Worm (Caenorhabditis elegans) whole organism, L1 larva: ENCODE data around the gene lgc-38.

ENCODE experiments used
- C16A3.4 ChIP-seq: fragments of 150-350 bp; optimal IDR thresholded peaks from 2 replicates; lab custom pipeline; 2014; ENCODE audit warnings: missing biosample characterization, missing genetic modification characterization
- C34B4.2 ChIP-seq: sonication (generic microtip); optimal IDR thresholded peaks from 2 replicates; lab custom pipeline; 2017; ENCODE audit warnings: mild to moderate bottlenecking, missing genetic modification characterization, missing compliant biosample characterization
- F16B12.6 ChIP-seq: fragments of 150-350 bp; optimal IDR thresholded peaks from 2 replicates; lab custom pipeline; 2014; ENCODE audit warnings: missing biosample characterization, missing genetic modification characterization
- Y116A8C.19 ChIP-seq: sonication (generic microtip); optimal IDR thresholded peaks from 2 replicates; lab custom pipeline; 2016; ENCODE audit warnings: missing compliant biosample characterization, missing genetic modification characterization, borderline replicate concordance
- alr-1 ChIP-seq: fragments of 200-800 bp; sonication (Bioruptor generic); optimal IDR thresholded peaks from 2 replicates; lab custom pipeline; 2018; ENCODE audit warnings: borderline replicate concordance, mild to moderate bottlenecking, missing genetic modification characterization, missing compliant biosample characterization
- blmp-1 ChIP-seq: fragments of 150-350 bp; optimal IDR thresholded peaks from 2 replicates; lab custom pipeline; 2014; ENCODE audit warnings: missing biosample characterization, missing genetic modification characterization
- ceh-8 ChIP-seq: fragments of 200-800 bp; sonication (Bioruptor generic); optimal IDR thresholded peaks from 2 replicates; lab custom pipeline; 2018; ENCODE audit warnings: mild to moderate bottlenecking, missing genetic modification characterization, moderate library complexity, missing compliant biosample characterization
- ceh-88 ChIP-seq: fragments of 200-800 bp; sonication (Bioruptor generic); IDR thresholded peaks from 2 replicates; pipeline ENCODE4 v1.3.6; 2022; ENCODE audit warnings: missing genetic modification characterization, missing compliant biosample characterization
- dpl-1 ChIP-seq, 3 experiments: fragments of 150-350 bp in 2 of 3; sonication (generic microtip) in 1 of 3; optimal IDR thresholded peaks; 2 replicates each; lab custom pipeline; 2014 to 2017; ENCODE audit warnings: missing biosample characterization in 3 of 3, missing genetic modification characterization in 3 of 3, missing genetic modification reagents in 3 of 3
- dsc-1 ChIP-seq: sonication (generic microtip); optimal IDR thresholded peaks from 2 replicates; lab custom pipeline; 2016; ENCODE audit warnings: mild to moderate bottlenecking, missing genetic modification characterization, missing compliant biosample characterization
- efl-1 ChIP-seq, 4 experiments: fragments of 150-350 bp; optimal IDR thresholded peaks in 3 of 4; peaks in 1 of 4; 1 replicate in 1 of 4; 2 replicates in 3 of 4; lab custom pipeline; 2014; ENCODE audit warnings: missing biosample characterization in 2 of 4, missing genetic modification characterization in 2 of 4, missing genetic modification reagents in 2 of 4
- egl-13 ChIP-seq: sonication (generic microtip); optimal IDR thresholded peaks from 2 replicates; lab custom pipeline; 2016; ENCODE audit warnings: missing genotype, missing genetic modification reagents, missing genetic modification characterization, missing compliant biosample characterization
- elt-2 ChIP-seq: sonication (generic microtip); optimal IDR thresholded peaks from 2 replicates; lab custom pipeline; 2016; ENCODE audit warnings: missing genetic modification characterization, mild to moderate bottlenecking, inconsistent platforms, missing compliant biosample characterization, missing genetic modification reagents
- elt-3 ChIP-seq, 6 experiments: fragments of 150-350 bp in 1 of 6; sonication (generic microtip); optimal IDR thresholded peaks; 2 replicates each; lab custom pipeline; 2017 to 2018; ENCODE audit warnings: missing biosample characterization in 6 of 6, missing genetic modification characterization in 6 of 6, inconsistent platforms in 1 of 6
- fkh-10 ChIP-seq: sonication (generic microtip); optimal IDR thresholded peaks from 2 replicates; lab custom pipeline; 2017; ENCODE audit warnings: missing biosample characterization, missing genetic modification reagents, missing genetic modification characterization
- fkh-8 ChIP-seq: sonication (generic microtip); optimal IDR thresholded peaks from 2 replicates; lab custom pipeline; 2016; ENCODE audit warnings: mild to moderate bottlenecking, missing genetic modification characterization, missing compliant biosample characterization
- grh-1 ChIP-seq: fragments of 200-800 bp; sonication (Bioruptor generic); IDR thresholded peaks from 2 replicates; pipeline ENCODE4 v1.3.6; 2022; ENCODE audit warnings: missing genetic modification reagents, missing genetic modification characterization, missing compliant biosample characterization
- hpl-2 ChIP-seq: fragments of 150-350 bp; optimal IDR thresholded peaks from 2 replicates; lab custom pipeline; 2014; ENCODE audit warnings: missing biosample characterization, missing genetic modification reagents, missing genetic modification characterization
- isw-1 ChIP-seq: fragments of 200-800 bp; sonication (Bioruptor generic); IDR thresholded peaks from 2 replicates; pipeline ENCODE4 v1.3.6; 2022; ENCODE audit warnings: missing genetic modification characterization, missing compliant biosample characterization
- jun-1 ChIP-seq: fragments of 150-350 bp; optimal IDR thresholded peaks from 2 replicates; lab custom pipeline; 2014; ENCODE audit warnings: missing biosample characterization, missing genetic modification reagents, missing genetic modification characterization
- lin-13 ChIP-seq: fragments of 150-350 bp; optimal IDR thresholded peaks from 2 replicates; lab custom pipeline; 2014; ENCODE audit warnings: missing biosample characterization, missing genetic modification reagents, missing genetic modification characterization
- lin-14 ChIP-seq: fragments of 200-800 bp; sonication (Bioruptor generic); optimal IDR thresholded peaks from 2 replicates; lab custom pipeline; 2018; ENCODE audit warnings: mild to moderate bottlenecking, missing genetic modification characterization, moderate library complexity, missing compliant biosample characterization
- lin-35 ChIP-seq, 2 experiments: fragments of 150-350 bp; optimal IDR thresholded peaks; 2 replicates each; lab custom pipeline; 2014; ENCODE audit warnings: missing biosample characterization in 2 of 2, missing genetic modification characterization in 2 of 2, missing genetic modification reagents in 2 of 2
- mab-9 ChIP-seq: fragments of 200-800 bp; sonication (Bioruptor generic); IDR thresholded peaks from 2 replicates; pipeline ENCODE4 v1.3.6; 2022; ENCODE audit warnings: missing genetic modification reagents, missing genetic modification characterization, missing compliant biosample characterization
- mep-1 ChIP-seq: fragments of 150-350 bp; optimal IDR thresholded peaks from 2 replicates; lab custom pipeline; 2014; ENCODE audit warnings: missing biosample characterization, missing genetic modification characterization
- nhr-19 ChIP-seq: fragments of 200-800 bp; sonication (Bioruptor generic); conservative IDR thresholded peaks from 2 replicates; pipeline ENCODE4 v1.3.6; 2022; ENCODE audit warnings: missing genetic modification characterization, missing compliant biosample characterization
- nhr-237 ChIP-seq: fragments of 150-350 bp; optimal IDR thresholded peaks from 2 replicates; lab custom pipeline; 2014; ENCODE audit warnings: missing biosample characterization, missing genetic modification characterization
- nhr-28 ChIP-seq: fragments of 150-350 bp; optimal IDR thresholded peaks from 2 replicates; lab custom pipeline; 2014; ENCODE audit warnings: missing biosample characterization, missing genetic modification characterization
- nhr-76 ChIP-seq: sonication (generic microtip); optimal IDR thresholded peaks from 2 replicates; lab custom pipeline; 2017; ENCODE audit warnings: missing biosample characterization, missing genetic modification characterization
- nhr-77 ChIP-seq: fragments of 150-350 bp; optimal IDR thresholded peaks from 2 replicates; lab custom pipeline; 2014; ENCODE audit warnings: missing biosample characterization, missing genetic modification characterization
- pax-3 ChIP-seq: fragments of 200-800 bp; sonication (Bioruptor generic); optimal IDR thresholded peaks from 2 replicates; lab custom pipeline; 2018; ENCODE audit warnings: mild to moderate bottlenecking, missing genetic modification characterization, moderate library complexity, missing compliant biosample characterization
- rnt-1 ChIP-seq: sonication (generic microtip); optimal IDR thresholded peaks from 2 replicates; lab custom pipeline; 2016; ENCODE audit warnings: mild to moderate bottlenecking, missing genetic modification characterization, moderate library complexity, missing compliant biosample characterization
- skn-1 ChIP-seq: fragments of 150-350 bp; optimal IDR thresholded peaks from 2 replicates; lab custom pipeline; 2014; ENCODE audit warnings: missing biosample characterization, missing genetic modification characterization
- snu-23 ChIP-seq: sonication (generic microtip); optimal IDR thresholded peaks from 2 replicates; lab custom pipeline; 2016; ENCODE audit warnings: missing genetic modification characterization, missing compliant biosample characterization
- tbx-2 ChIP-seq: sonication (generic microtip); optimal IDR thresholded peaks from 2 replicates; lab custom pipeline; 2016; ENCODE audit warnings: missing genetic modification characterization, missing compliant biosample characterization
- unc-98 ChIP-seq: fragments of 200-800 bp; sonication (Bioruptor generic); IDR thresholded peaks from 2 replicates; pipeline ENCODE4 v1.3.6; 2022; ENCODE audit warnings: missing genetic modification characterization, missing compliant biosample characterization
- vab-15 ChIP-seq: sonication (generic microtip); optimal IDR thresholded peaks from 2 replicates; lab custom pipeline; 2017; ENCODE audit warnings: missing genotype, mild to moderate bottlenecking, missing genetic modification characterization, missing compliant biosample characterization
- xbp-1 ChIP-seq: sonication (generic microtip); optimal IDR thresholded peaks from 2 replicates; lab custom pipeline; 2016; ENCODE audit warnings: missing genetic modification characterization, missing compliant biosample characterization
- zip-4 ChIP-seq: fragments of 200-800 bp; sonication (Bioruptor generic); optimal IDR thresholded peaks from 2 replicates; lab custom pipeline; 2018; ENCODE audit warnings: mild to moderate bottlenecking, missing genetic modification characterization, moderate library complexity, missing compliant biosample characterization
- ztf-11 ChIP-seq, 2 experiments: sonication (generic microtip); optimal IDR thresholded peaks; 2 replicates each; lab custom pipeline; 2016 to 2017; ENCODE audit warnings: missing genetic modification characterization in 2 of 2, missing biosample characterization in 1 of 2, missing compliant biosample characterization in 1 of 2
- ztf-4 ChIP-seq: fragments of 150-350 bp; optimal IDR thresholded peaks from 2 replicates; lab custom pipeline; 2014; ENCODE audit warnings: missing biosample characterization, missing genetic modification characterization

lgc-38 gene

DNA sequence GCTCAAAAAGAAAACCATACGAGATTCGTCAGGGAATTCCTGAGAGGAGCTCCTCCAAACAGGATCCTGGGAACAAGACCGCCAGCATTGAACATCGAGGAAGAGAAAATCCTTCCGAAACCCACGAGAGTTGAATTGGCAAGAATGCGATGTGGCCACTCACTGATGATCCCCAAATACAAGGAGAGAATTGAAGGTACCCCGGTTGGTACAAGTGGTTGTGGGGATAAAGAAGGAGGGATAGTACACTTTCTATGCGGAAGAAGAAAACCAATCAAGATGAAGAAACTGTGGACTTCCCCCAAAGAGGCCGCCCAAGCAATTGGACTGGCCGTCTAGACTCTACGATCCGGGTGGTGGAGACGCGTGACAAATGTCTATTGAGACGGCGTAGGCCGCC, 54.1 kb downstream of the lgc-38 start:
- TF ChIP-seq nhr-76 (tag; lab: Kevin White, UChicago) (no peak), jun-1 (no peak), lin-13 (GFP tag; lab: Kevin White, UChicago) (no peak), snu-23 (no peak), ceh-8 (GFP tag; lab: Kevin White, UChicago) (no peak), nhr-237 (tag; lab: Kevin White, UChicago) (no peak), ztf-11 (tag; optimal IDR thresholded peaks at IDR 0.05; lab: Kevin White, UChicago) (no peak), hpl-2 (GFP tag; lab: Kevin White, UChicago) (no peak), pax-3 (tag; lab: Kevin White, UChicago) (no peak), F16B12.6 (no peak), nhr-19 (GFP tag; lab: Robert Waterston, UW) (no peak), nhr-77 (no peak), dsc-1 (tag; lab: Kevin White, UChicago) (no peak), C16A3.4 (tag; lab: Kevin White, UChicago) (no peak), vab-15 (tag; lab: Kevin White, UChicago) (no peak), alr-1 (no peak), Y116A8C.19 (tag; lab: Kevin White, UChicago) (no peak)

DNA sequence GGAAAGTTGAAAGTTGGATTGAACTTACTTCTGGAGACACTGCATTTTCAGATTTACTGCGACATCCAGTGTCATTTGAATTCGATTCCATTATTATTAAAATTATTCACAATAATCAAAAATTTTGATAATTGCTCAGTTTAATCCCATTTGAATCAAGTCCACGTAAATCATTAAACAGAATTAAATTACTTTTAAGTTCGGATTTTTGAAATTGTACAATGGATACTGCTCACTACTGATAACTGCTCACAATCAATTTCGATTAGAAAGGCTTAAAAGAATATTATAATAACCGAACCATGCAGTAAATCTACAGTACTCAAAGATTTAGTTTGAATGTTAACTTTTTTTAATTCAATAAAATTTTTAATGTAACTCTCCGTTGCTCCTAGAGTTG, 55.2 kb downstream of the lgc-38 start, which contains the start of gene R01H2.4:
Gene R01H2.4, minus strand, starts transcription at position 101 of the 400 bp plus-strand sequence.
- no peak for TF ChIP-seq mab-9 (GFP tag; lab: Robert Waterston, UW)
- no peak for TF ChIP-seq nhr-237 (tag; lab: Kevin White, UChicago)
- no peak for TF ChIP-seq dpl-1 (GFP tag; optimal IDR thresholded peaks at IDR 0.05; lab: Kevin White, UChicago)
- TF ChIP-seq zip-4 (GFP tag; lab: Kevin White, UChicago): no peak
- TF ChIP-seq skn-1 (tag; lab: Kevin White, UChicago): no peak
- no peak for TF ChIP-seq blmp-1 (tag; lab: Kevin White, UChicago)
- no peak for TF ChIP-seq fkh-10 (GFP tag; lab: Kevin White, UChicago)
- no peak for TF ChIP-seq ztf-4 (tag; lab: Kevin White, UChicago)
- TF ChIP-seq elt-2 (tag; lab: Kevin White, UChicago): no peak
- TF ChIP-seq nhr-76 (tag; lab: Kevin White, UChicago): no peak
- TF ChIP-seq C34B4.2 (tag; lab: Kevin White, UChicago): no peak

DNA sequence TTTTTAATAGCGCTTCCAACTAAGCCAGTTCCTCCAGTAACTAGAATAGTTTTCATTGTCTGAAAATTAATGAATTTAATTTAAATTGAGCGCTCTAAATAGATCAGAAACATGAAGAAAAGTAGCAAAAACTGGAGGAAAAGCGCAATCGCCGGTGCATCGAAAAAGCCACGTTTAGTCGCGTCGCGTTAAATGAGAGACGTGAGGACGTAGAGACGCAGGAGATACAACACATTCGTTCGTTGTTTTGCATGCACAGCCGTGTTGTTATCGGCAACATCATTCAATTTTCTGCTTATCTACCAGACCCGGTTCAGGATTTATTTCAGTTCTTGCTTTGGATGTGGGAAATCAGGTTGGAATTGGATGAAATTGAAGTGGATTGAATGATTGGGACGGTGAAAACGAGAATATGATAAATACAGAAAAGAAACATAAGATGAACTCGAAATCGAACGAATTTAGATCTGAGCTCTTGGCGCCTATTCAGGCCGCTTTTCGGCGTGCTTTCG, 58.5 kb downstream of the lgc-38 start, which contains the start of gene ger-1:
Gene ger-1, minus strand, starts transcription at position 93 of the 512 bp plus-strand sequence.
- no peak for TF ChIP-seq xbp-1 (tag; lab: Kevin White, UChicago)
- no peak for TF ChIP-seq ceh-8 (GFP tag; lab: Kevin White, UChicago)
- TF ChIP-seq tbx-2 (tag; lab: Kevin White, UChicago): no peak
- TF ChIP-seq lin-13 (GFP tag; lab: Kevin White, UChicago): no peak
- no peak for TF ChIP-seq nhr-28 (tag; lab: Kevin White, UChicago)
- no peak for TF ChIP-seq elt-3 (tag; optimal IDR thresholded peaks at IDR 0.05; lab: Kevin White, UChicago)
- no peak for TF ChIP-seq egl-13
- no peak for TF ChIP-seq efl-1 (optimal IDR thresholded peaks at IDR 0.05; lab: Kevin White, UChicago)
- peak in 1 of 2 experiments; percentile 93 for TF ChIP-seq efl-1 (GFP tag; optimal IDR thresholded peaks at IDR 0.05 in 1 of 2; lab: Kevin White, UChicago)
- no peak for TF ChIP-seq hpl-2 (GFP tag; lab: Kevin White, UChicago)
- no peak for TF ChIP-seq mep-1
- TF ChIP-seq grh-1: no peak
- no peak for TF ChIP-seq isw-1 (GFP tag; lab: Robert Waterston, UW)
- TF ChIP-seq fkh-8: no peak
- TF ChIP-seq Y116A8C.19 (tag; lab: Kevin White, UChicago): no peak
- TF ChIP-seq ceh-88 (GFP tag; lab: Robert Waterston, UW): no peak
- TF ChIP-seq unc-98: no peak
- TF ChIP-seq rnt-1: no peak
- peak in 1 of 2 experiments; percentile 13 for TF ChIP-seq lin-35 (GFP tag; optimal IDR thresholded peaks at IDR 0.05; lab: Kevin White, UChicago)
- TF ChIP-seq skn-1 (tag; lab: Kevin White, UChicago): no peak
- no peak for TF ChIP-seq lin-14 (GFP tag; lab: Kevin White, UChicago)
- no peak for TF ChIP-seq nhr-237 (tag; lab: Kevin White, UChicago)
- peak in 1 of 3 experiments; percentile 3 for TF ChIP-seq dpl-1 (GFP tag; optimal IDR thresholded peaks at IDR 0.05; lab: Kevin White, UChicago)
- no peak for TF ChIP-seq nhr-19 (GFP tag; lab: Robert Waterston, UW)
